Worm (Caenorhabditis elegans) whole organism, young adult: ENCODE measurements around the gene Y75B8A.18.

Experiments
- B0035.1 ChIP-seq: sonication (generic microtip); optimal IDR thresholded peaks from 2 replicates; lab custom pipeline; 2016; ENCODE audit warnings: missing genetic modification characterization, mild to moderate bottlenecking, missing compliant biosample characterization, missing genotype, missing genetic modification reagents
- B0261.1 ChIP-seq: sonication (generic microtip); optimal IDR thresholded peaks from 2 replicates; lab custom pipeline; 2016; ENCODE audit warnings: mild to moderate bottlenecking, missing genetic modification characterization, moderate library complexity, missing compliant biosample characterization
- C06A6.2 ChIP-seq: fragments of 200-800 bp; sonication (Bioruptor generic); conservative IDR thresholded peaks from 2 replicates; pipeline ENCODE4 v1.3.6; 2022; ENCODE audit warnings: missing genetic modification characterization, missing compliant biosample characterization
- C17E4.6 ChIP-seq: fragments of 200-800 bp; sonication (Bioruptor generic); IDR thresholded peaks from 2 replicates; pipeline ENCODE4 v1.3.6; 2022; ENCODE audit warnings: missing genetic modification reagents, missing genetic modification characterization, missing compliant biosample characterization
- D2030.7 ChIP-seq: fragments of 200-800 bp; sonication (Bioruptor generic); IDR thresholded peaks from 2 replicates; pipeline ENCODE4 v1.3.6; 2022; ENCODE audit warnings: missing genetic modification reagents, missing genetic modification characterization, missing compliant biosample characterization
- F10E7.11 ChIP-seq: sonication (generic microtip); optimal IDR thresholded peaks from 2 replicates; lab custom pipeline; 2017; ENCODE audit warnings: mild to moderate bottlenecking, missing genetic modification characterization, moderate library complexity, missing compliant biosample characterization
- F33H1.4 ChIP-seq: fragments of 200-800 bp; sonication (Bioruptor generic); IDR thresholded peaks from 2 replicates; pipeline ENCODE4 v1.3.6; 2022; ENCODE audit warnings: missing genetic modification reagents, missing genetic modification characterization, missing compliant biosample characterization
- F37B4.10 ChIP-seq: fragments of 200-800 bp; sonication (Bioruptor generic); IDR thresholded peaks from 2 replicates; pipeline ENCODE4 v1.3.6; 2022; ENCODE audit warnings: missing genetic modification characterization, missing compliant biosample characterization
- F49E8.2 ChIP-seq: sonication (generic microtip); optimal IDR thresholded peaks from 3 replicates; lab custom pipeline; 2017; ENCODE audit warnings: missing genetic modification characterization, mild to moderate bottlenecking, missing compliant biosample characterization, antibody characterized with exemption, moderate library complexity; ENCODE audit not compliant: insufficient read depth
- F55B11.4 ChIP-seq: sonication (generic microtip); optimal IDR thresholded peaks from 2 replicates; lab custom pipeline; 2016; ENCODE audit warnings: missing compliant biosample characterization, missing genetic modification characterization, borderline replicate concordance; ENCODE audit not compliant: insufficient read depth
- F57C9.4 ChIP-seq: sonication (generic microtip); optimal IDR thresholded peaks from 2 replicates; lab custom pipeline; 2017; ENCODE audit warnings: mild to moderate bottlenecking, missing genetic modification characterization, missing compliant biosample characterization
- K11D2.4 ChIP-seq: fragments of 200-800 bp; sonication (Bioruptor generic); IDR thresholded peaks from 2 replicates; pipeline ENCODE4 v1.3.6; 2022; ENCODE audit warnings: missing genetic modification reagents, missing genetic modification characterization, missing compliant biosample characterization
- K12H6.12 ChIP-seq: fragments of 200-800 bp; sonication (Bioruptor generic); optimal IDR thresholded peaks from 2 replicates; lab custom pipeline; 2018; ENCODE audit warnings: mild to moderate bottlenecking, missing genetic modification characterization, missing compliant biosample characterization
- T26A5.8 ChIP-seq: sonication (generic microtip); optimal IDR thresholded peaks from 2 replicates; lab custom pipeline; 2016; ENCODE audit warnings: missing genetic modification characterization, missing compliant biosample characterization
- Y56A3A.18 ChIP-seq: fragments of 200-800 bp; sonication (Bioruptor generic); IDR thresholded peaks from 2 replicates; pipeline ENCODE4 v1.3.6; 2022; ENCODE audit warnings: missing genetic modification reagents, missing genetic modification characterization, missing compliant biosample characterization
- akir-1 ChIP-seq: fragments of 200-800 bp; sonication (Bioruptor generic); optimal IDR thresholded peaks from 2 replicates; lab custom pipeline; 2018; ENCODE audit warnings: mild to moderate bottlenecking, missing genetic modification characterization, moderate library complexity, missing compliant biosample characterization
- bed-1 ChIP-seq: fragments of 200-800 bp; sonication (Bioruptor generic); IDR thresholded peaks from 2 replicates; pipeline ENCODE4 v1.3.6; 2022; ENCODE audit warnings: missing genetic modification reagents, missing genetic modification characterization, missing compliant biosample characterization
- ceh-27 ChIP-seq: fragments of 200-800 bp; sonication (Bioruptor generic); optimal IDR thresholded peaks from 2 replicates; lab custom pipeline; 2018; ENCODE audit warnings: mild to moderate bottlenecking, missing genetic modification characterization, moderate library complexity, missing compliant biosample characterization
- ceh-79 ChIP-seq: sonication (generic microtip); optimal IDR thresholded peaks from 2 replicates; lab custom pipeline; 2017; ENCODE audit warnings: mild to moderate bottlenecking, missing genetic modification characterization, missing compliant biosample characterization
- chd-7 ChIP-seq: sonication (generic microtip); optimal IDR thresholded peaks from 2 replicates; lab custom pipeline; 2016; ENCODE audit warnings: mild to moderate bottlenecking, missing genetic modification characterization, moderate library complexity, missing compliant biosample characterization
- die-1 ChIP-seq: sonication (generic microtip); optimal IDR thresholded peaks from 2 replicates; lab custom pipeline; 2016; ENCODE audit warnings: missing genotype, mild to moderate bottlenecking, missing genetic modification characterization, missing compliant biosample characterization
- dpff-1 ChIP-seq: sonication (generic microtip); optimal IDR thresholded peaks from 2 replicates; lab custom pipeline; 2017; ENCODE audit warnings: mild to moderate bottlenecking, missing genetic modification characterization, missing compliant biosample characterization
- egl-18 ChIP-seq: fragments of 200-800 bp; sonication (Bioruptor generic); IDR thresholded peaks from 2 replicates; pipeline ENCODE4 v1.3.6; 2022; ENCODE audit warnings: missing genetic modification reagents, missing genetic modification characterization, missing compliant biosample characterization
- egl-44 ChIP-seq: fragments of 200-800 bp; sonication (Bioruptor generic); IDR thresholded peaks from 2 replicates; pipeline ENCODE4 v1.3.6; 2022; ENCODE audit warnings: missing genetic modification reagents, missing genetic modification characterization, missing compliant biosample characterization
- egrh-3 ChIP-seq: fragments of 200-800 bp; sonication (Bioruptor generic); IDR thresholded peaks from 2 replicates; pipeline ENCODE4 v1.3.6; 2022; ENCODE audit warnings: missing genetic modification reagents, missing genetic modification characterization, missing compliant biosample characterization
- ekl-4 ChIP-seq: fragments of 200-800 bp; sonication (Bioruptor generic); IDR thresholded peaks from 2 replicates; pipeline ENCODE4 v1.3.6; 2022; ENCODE audit warnings: missing genetic modification reagents, missing genetic modification characterization, missing compliant biosample characterization
- hlh-12 ChIP-seq: sonication (generic microtip); optimal IDR thresholded peaks from 2 replicates; lab custom pipeline; 2016; ENCODE audit warnings: missing genetic modification characterization, missing compliant biosample characterization
- hmg-1.2 ChIP-seq: fragments of 200-800 bp; sonication (Bioruptor generic); IDR thresholded peaks from 2 replicates; pipeline ENCODE4 v1.3.6; 2022; ENCODE audit warnings: missing genetic modification reagents, missing genetic modification characterization, missing compliant biosample characterization
- let-607 ChIP-seq, 2 experiments: fragments of 200-800 bp in 1 of 2; sonication (Bioruptor generic) in 1 of 2; sonication (generic microtip) in 1 of 2; optimal IDR thresholded peaks; 2 replicates each; lab custom pipeline; 2016 to 2018; ENCODE audit warnings: mild to moderate bottlenecking in 2 of 2, missing compliant biosample characterization in 2 of 2, missing genetic modification characterization in 2 of 2, moderate library complexity in 2 of 2, missing genotype in 1 of 2
- lin-26 ChIP-seq: fragments of 200-800 bp; sonication (Bioruptor generic); IDR thresholded peaks from 2 replicates; pipeline ENCODE4 v1.3.6; 2022; ENCODE audit warnings: missing genetic modification reagents, missing genetic modification characterization, missing compliant biosample characterization
- lin-40 ChIP-seq: sonication (generic microtip); optimal IDR thresholded peaks from 2 replicates; lab custom pipeline; 2016; ENCODE audit warnings: missing genetic modification characterization, mild to moderate bottlenecking, missing compliant biosample characterization, missing genotype, missing genetic modification reagents
- lin-54 ChIP-seq: fragments of 200-800 bp; sonication (Bioruptor generic); optimal IDR thresholded peaks from 2 replicates; lab custom pipeline; 2018; ENCODE audit warnings: mild to moderate bottlenecking, missing genetic modification characterization, missing compliant biosample characterization
- madf-10 ChIP-seq: sonication (generic microtip); optimal IDR thresholded peaks from 2 replicates; lab custom pipeline; 2016; ENCODE audit warnings: mild to moderate bottlenecking, missing genetic modification characterization, missing compliant biosample characterization
- mcd-1 ChIP-seq: fragments of 200-800 bp; sonication (Bioruptor generic); IDR thresholded peaks from 2 replicates; pipeline ENCODE4 v1.3.6; 2022; ENCODE audit warnings: missing genetic modification reagents, missing genetic modification characterization, missing compliant biosample characterization
- mxl-1 ChIP-seq: sonication (generic microtip); optimal IDR thresholded peaks from 2 replicates; lab custom pipeline; 2016; ENCODE audit warnings: missing genetic modification characterization, missing compliant biosample characterization
- nfya-1 ChIP-seq: sonication (generic microtip); optimal IDR thresholded peaks from 2 replicates; lab custom pipeline; 2017; ENCODE audit warnings: antibody characterized with exemption, missing compliant biosample characterization, missing genetic modification characterization, borderline replicate concordance; ENCODE audit not compliant: insufficient read depth
- nhr-179 ChIP-seq: sonication (generic microtip); optimal IDR thresholded peaks from 2 replicates; lab custom pipeline; 2016; ENCODE audit warnings: mild to moderate bottlenecking, missing genetic modification characterization, missing compliant biosample characterization
- nhr-27 ChIP-seq: fragments of 200-800 bp; sonication (Bioruptor generic); optimal IDR thresholded peaks from 2 replicates; lab custom pipeline; 2018; ENCODE audit warnings: mild to moderate bottlenecking, missing genetic modification characterization, moderate library complexity, missing compliant biosample characterization
- nhr-90 ChIP-seq: sonication (generic microtip); optimal IDR thresholded peaks from 2 replicates; lab custom pipeline; 2016; ENCODE audit warnings: missing genotype, mild to moderate bottlenecking, missing genetic modification characterization, missing compliant biosample characterization
- rcor-1 ChIP-seq: fragments of 200-800 bp; sonication (Bioruptor generic); IDR thresholded peaks from 2 replicates; pipeline ENCODE4 v1.3.6; 2022; ENCODE audit warnings: missing genetic modification reagents, missing genetic modification characterization, missing compliant biosample characterization
- repo-1 ChIP-seq: sonication (generic microtip); optimal IDR thresholded peaks from 2 replicates; lab custom pipeline; 2017; ENCODE audit warnings: mild to moderate bottlenecking, missing genetic modification characterization, missing compliant biosample characterization
- rpc-1 ChIP-seq, 2 experiments: fragments of 150-350 bp in 1 of 2; sonication (generic microtip) in 1 of 2; optimal IDR thresholded peaks; 2 replicates each; lab custom pipeline; 2014 to 2018; ENCODE audit warnings: missing biosample characterization in 1 of 2, missing genetic modification characterization in 1 of 2, missing genetic modification reagents in 1 of 2, missing genotype in 1 of 2
- snpc-1.3 ChIP-seq: sonication (generic microtip); optimal IDR thresholded peaks from 2 replicates; lab custom pipeline; 2017; ENCODE audit warnings: missing genetic modification characterization, mild to moderate bottlenecking, missing compliant biosample characterization, antibody characterized with exemption, moderate library complexity, missing genotype, missing genetic modification reagents; ENCODE audit not compliant: insufficient read depth
- snpc-4 ChIP-seq, 5 experiments: fragments of 150-350 bp in 1 of 5; sonication (generic microtip) in 4 of 5; optimal IDR thresholded peaks; 2 replicates each; lab custom pipeline; 2014 to 2018; ENCODE audit warnings: missing genetic modification characterization in 5 of 5, missing biosample characterization in 3 of 5, antibody characterized with exemption in 2 of 5, mild to moderate bottlenecking in 2 of 5, missing compliant biosample characterization in 2 of 5, missing genotype in 2 of 5, moderate library complexity in 2 of 5, missing genetic modification reagents in 1 of 5
- sptf-2 ChIP-seq: fragments of 200-800 bp; sonication (Bioruptor generic); optimal IDR thresholded peaks from 2 replicates; lab custom pipeline; 2018; ENCODE audit warnings: mild to moderate bottlenecking, missing genetic modification characterization, missing compliant biosample characterization
- tlf-1 ChIP-seq: fragments of 200-800 bp; sonication (Bioruptor generic); optimal IDR thresholded peaks from 2 replicates; lab custom pipeline; 2018; ENCODE audit warnings: mild to moderate bottlenecking, missing genetic modification characterization, missing compliant biosample characterization
- zim-3 ChIP-seq: sonication (generic microtip); optimal IDR thresholded peaks from 2 replicates; lab custom pipeline; 2017; ENCODE audit warnings: mild to moderate bottlenecking, missing genetic modification characterization, moderate library complexity, missing compliant biosample characterization
- ztf-18 ChIP-seq: sonication (generic microtip); optimal IDR thresholded peaks from 2 replicates; lab custom pipeline; 2016; ENCODE audit warnings: missing genotype, mild to moderate bottlenecking, missing genetic modification characterization, missing compliant biosample characterization

The Y75B8A.18 gene

DNA sequence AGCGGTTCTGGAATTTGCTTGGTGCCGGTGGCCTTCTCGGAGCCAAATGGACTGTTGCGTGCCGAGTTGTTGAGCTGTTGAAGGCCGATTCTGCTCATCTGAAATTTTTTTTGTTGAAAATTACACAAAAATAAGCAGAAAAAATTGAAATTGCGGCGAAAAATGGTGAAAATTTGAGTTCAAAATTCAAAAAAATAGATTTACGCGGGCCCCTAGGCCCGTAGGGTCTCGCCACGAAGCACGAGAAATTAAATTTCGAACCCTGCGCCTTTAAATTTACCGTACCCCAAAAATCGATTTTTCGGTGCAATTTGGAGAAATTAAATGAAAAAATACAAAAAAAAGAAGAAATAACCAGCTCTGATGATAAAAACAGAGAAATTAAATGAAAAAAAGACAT lies 796 bp downstream of the Y75B8A.18 start, which contains the start of gene gmn-1 (continued):
- peak; percentile 3 for TF ChIP-seq chd-7 (tag; lab: Kevin White, UChicago)
- no peak for TF ChIP-seq rpc-1 (optimal IDR thresholded peaks at IDR 0.05; lab: Kevin White, UChicago)
- no peak for TF ChIP-seq rpc-1 (tag; optimal IDR thresholded peaks at IDR 0.05; lab: Kevin White, UChicago)
- TF ChIP-seq tlf-1: peak; percentile 31
- no peak for TF ChIP-seq C17E4.6 (GFP tag; lab: Robert Waterston, UW)
- no peak for TF ChIP-seq ceh-79
- no peak for TF ChIP-seq egrh-3 (GFP tag; lab: Robert Waterston, UW)
- TF ChIP-seq snpc-4 (GFP tag; optimal IDR thresholded peaks at IDR 0.05; lab: Kevin White, UChicago): no peak
- peak in 1 of 4 experiments; percentile 23 for TF ChIP-seq snpc-4 (tag; optimal IDR thresholded peaks at IDR 0.05; lab: Kevin White, UChicago)
- TF ChIP-seq ekl-4 (GFP tag; lab: Robert Waterston, UW): peak; percentile 44; the same call in 1 of the 2 replicates
- TF ChIP-seq zim-3 (tag; lab: Kevin White, UChicago): no peak
- no peak for TF ChIP-seq B0261.1 (tag; lab: Kevin White, UChicago)
- no peak for TF ChIP-seq bed-1 (GFP tag; lab: Robert Waterston, UW)
- TF ChIP-seq rcor-1: peak; percentile 67
- no peak for TF ChIP-seq F10E7.11
- TF ChIP-seq F55B11.4 (tag; lab: Kevin White, UChicago): no peak
- TF ChIP-seq nhr-90 (tag; lab: Kevin White, UChicago): no peak
- no peak for TF ChIP-seq T26A5.8
- TF ChIP-seq Y56A3A.18 (GFP tag; lab: Robert Waterston, UW): no peak
- peak; percentile 39 for TF ChIP-seq hmg-1.2 (GFP tag; lab: Robert Waterston, UW)
- TF ChIP-seq D2030.7: peak; percentile 88
- no peak for TF ChIP-seq C06A6.2 (GFP tag; lab: Robert Waterston, UW)
- no peak for TF ChIP-seq sptf-2
- peak; percentile 85 for TF ChIP-seq lin-54 (GFP tag; lab: Kevin White, UChicago)
- TF ChIP-seq egl-18 (GFP tag; lab: Robert Waterston, UW): no peak
- no peak for TF ChIP-seq nhr-27 (tag; lab: Kevin White, UChicago)
- no peak for TF ChIP-seq nfya-1
- no peak for TF ChIP-seq dpff-1 (tag; lab: Kevin White, UChicago)
- no peak for TF ChIP-seq die-1 (tag; lab: Kevin White, UChicago)
- no peak for TF ChIP-seq ztf-18 (tag; lab: Kevin White, UChicago)
- no peak for TF ChIP-seq hlh-12 (tag; lab: Kevin White, UChicago)
- TF ChIP-seq nhr-179 (tag; lab: Kevin White, UChicago): no peak
- no peak for TF ChIP-seq B0035.1 (tag; lab: Kevin White, UChicago)
- TF ChIP-seq F37B4.10: no peak
- peak; percentile 93 for TF ChIP-seq F33H1.4 (GFP tag; lab: Robert Waterston, UW)
- no peak for TF ChIP-seq lin-40
- no peak for TF ChIP-seq lin-26 (GFP tag; lab: Robert Waterston, UW)
- no peak for TF ChIP-seq F57C9.4 (tag; lab: Kevin White, UChicago)
- no peak for TF ChIP-seq repo-1 (tag; lab: Kevin White, UChicago)
- TF ChIP-seq madf-10 (tag; lab: Kevin White, UChicago): no peak
- no peak for TF ChIP-seq mxl-1 (tag; lab: Kevin White, UChicago)
- TF ChIP-seq F49E8.2: no peak
- no peak for TF ChIP-seq egl-44
- no peak for TF ChIP-seq K12H6.12 (tag; lab: Kevin White, UChicago)
- peak; percentile 76 for TF ChIP-seq mcd-1 (GFP tag; lab: Robert Waterston, UW)
- TF ChIP-seq ceh-27 (GFP tag; lab: Kevin White, UChicago): no peak
- TF ChIP-seq snpc-1.3 (tag; lab: Kevin White, UChicago): peak; percentile 42
- TF ChIP-seq akir-1 (GFP tag; lab: Kevin White, UChicago): no peak
- no peak for TF ChIP-seq K11D2.4 (GFP tag; lab: Robert Waterston, UW)
- no peak for TF ChIP-seq let-607 (tag; optimal IDR thresholded peaks at IDR 0.05; lab: Kevin White, UChicago)
